Fruit fly (Drosophila melanogaster) whole organism: ENCODE data around the gene Ugt35A1.

Experiments used
- EcR ChIP-seq, 2 experiments: fragments of >200 bp; optimal IDR thresholded peaks; 2 replicates each; lab custom pipeline; 2017; ENCODE audit warnings: missing biosample characterization in 2 of 2, missing genetic modification characterization in 2 of 2, missing genetic modification reagents in 2 of 2
- pan ChIP-seq: fragments of >200 bp; optimal IDR thresholded peaks from 2 replicates; lab custom pipeline; 2017
- usp ChIP-seq: fragments of >200 bp; optimal IDR thresholded peaks from 2 replicates; lab custom pipeline; 2017; ENCODE audit warnings: missing biosample characterization, missing genetic modification characterization, mixed read lengths

dm6 chr3R:11196648-11197388 is 24.4 kb upstream of the Ugt35A1 start:
- TF ChIP-seq pan (lab: Kevin White, UChicago) = no peak
- TF ChIP-seq usp = no peak
- TF ChIP-seq EcR (GFP tag; optimal IDR thresholded peaks at IDR 0.05; lab: Kevin White, UChicago) = no peak
